Worm (Caenorhabditis elegans) whole organism, L1 larva: ENCODE measurements around the gene nas-29.

Experiments used
- Y116A8C.19 ChIP-seq: sonication (generic microtip); optimal IDR thresholded peaks from 2 replicates; lab custom pipeline; 2016; ENCODE audit warnings: missing compliant biosample characterization, missing genetic modification characterization, borderline replicate concordance
- mef-2 ChIP-seq: fragments of 150-350 bp; optimal IDR thresholded peaks from 2 replicates; lab custom pipeline; 2014; ENCODE audit warnings: missing biosample characterization, missing genetic modification characterization
- pqm-1 ChIP-seq: sonication (generic microtip); optimal IDR thresholded peaks from 3 replicates; lab custom pipeline; 2017; ENCODE audit warnings: missing biosample characterization, missing genetic modification characterization
- tbx-2 ChIP-seq: sonication (generic microtip); optimal IDR thresholded peaks from 2 replicates; lab custom pipeline; 2016; ENCODE audit warnings: missing genetic modification characterization, missing compliant biosample characterization
- xbp-1 ChIP-seq: sonication (generic microtip); optimal IDR thresholded peaks from 2 replicates; lab custom pipeline; 2016; ENCODE audit warnings: missing genetic modification characterization, missing compliant biosample characterization

DNA sequence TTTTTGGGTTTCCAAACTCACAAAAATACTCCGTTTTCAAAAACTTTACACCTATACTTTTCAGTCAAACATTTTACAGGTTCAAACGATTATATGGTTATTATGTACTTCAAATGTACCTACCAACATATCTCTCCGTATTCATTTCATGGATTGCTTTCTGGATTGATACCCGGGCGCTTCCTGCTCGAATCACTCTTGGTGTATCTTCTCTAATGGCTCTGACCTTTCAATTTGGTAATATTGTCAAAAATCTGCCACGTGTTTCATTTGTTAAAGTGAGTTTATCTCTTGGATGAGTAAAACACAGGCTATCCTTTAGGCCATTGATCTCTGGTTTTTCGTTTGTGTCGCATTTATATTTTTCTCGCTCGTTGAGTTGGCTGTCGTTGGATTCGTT lies 10.0 kb downstream of the nas-29 start:
- no peak for TF ChIP-seq Y116A8C.19
- no peak for TF ChIP-seq pqm-1 (tag; lab: Kevin White, UChicago)
- no peak for TF ChIP-seq tbx-2
- no peak for TF ChIP-seq xbp-1 (tag; lab: Kevin White, UChicago)
- no peak for TF ChIP-seq mef-2 (tag; lab: Kevin White, UChicago)
